Worm (Caenorhabditis elegans): ENCODE measurements around the gene T06D8.9.

DNA sequence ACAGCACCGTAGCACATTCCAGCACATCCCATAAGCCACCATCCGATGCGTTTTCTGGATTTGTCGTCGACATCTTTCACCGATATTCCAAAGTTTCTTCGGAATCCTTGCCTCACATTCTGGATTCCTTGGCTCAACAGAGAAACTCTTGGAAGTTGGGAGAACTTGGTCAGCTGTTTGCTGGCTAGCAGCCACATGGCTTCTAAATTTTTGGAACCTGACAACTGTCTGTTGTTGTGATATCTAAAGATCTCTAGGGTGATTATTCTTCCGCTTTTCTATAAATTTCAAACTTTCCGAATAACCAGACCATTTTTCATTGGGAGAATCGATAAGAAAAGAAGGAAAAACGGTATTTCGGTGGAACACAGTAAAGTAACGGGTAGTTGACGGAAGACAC is 4.6 kb upstream of the T06D8.9 start, which contains the start of gene cox-15:
- TF ChIP-seq unc-62 (GFP tag; optimal IDR thresholded peaks at IDR 0.05) (no peak), snpc-4 (tag; optimal IDR thresholded peaks at IDR 0.05) (no peak), nhr-237 (tag; optimal IDR thresholded peaks at IDR 0.05) (no peak)

All from whole organism, mixed stage, embryonic.